Worm (Caenorhabditis elegans) whole organism, L4 larva: ENCODE measurements around the gene F10C1.3.
A peak's percentile ranks its signal among the peaks of the same experiment; 100 is the strongest.

ENCODE experiments used
- ceh-44 ChIP-seq: fragments of 200-800 bp; sonication (Bioruptor generic); IDR thresholded peaks from 2 replicates; pipeline ENCODE4 v1.3.6; 2022; ENCODE audit warnings: missing genetic modification reagents, missing genetic modification characterization, missing compliant biosample characterization
- daf-12 ChIP-seq: fragments of 150-350 bp; optimal IDR thresholded peaks from 2 replicates; lab custom pipeline; 2014; ENCODE audit warnings: missing biosample characterization, missing genetic modification reagents, missing genetic modification characterization
- egl-27 ChIP-seq: sonication (generic microtip); optimal IDR thresholded peaks from 3 replicates; lab custom pipeline; 2017; ENCODE audit warnings: missing biosample characterization, missing genetic modification reagents, missing genetic modification characterization
- lin-38 ChIP-seq: fragments of 200-800 bp; sonication (Bioruptor generic); IDR thresholded peaks from 2 replicates; pipeline ENCODE4 v1.3.6; 2022; ENCODE audit warnings: missing genetic modification reagents, missing genetic modification characterization, missing compliant biosample characterization
- lin-39 ChIP-seq: fragments of 150-350 bp; optimal IDR thresholded peaks from 2 replicates; lab custom pipeline; 2014; ENCODE audit warnings: missing biosample characterization, missing genetic modification reagents, missing genetic modification characterization
- lsy-2 ChIP-seq, 2 experiments: fragments of 150-350 bp in 1 of 2; sonication (generic microtip) in 1 of 2; optimal IDR thresholded peaks; 2 replicates each; lab custom pipeline; 2014 to 2017; ENCODE audit warnings: missing biosample characterization in 2 of 2, missing genetic modification characterization in 2 of 2
- mxl-2 ChIP-seq: fragments of 200-800 bp; sonication (Bioruptor generic); conservative IDR thresholded peaks from 2 replicates; pipeline ENCODE4 v1.3.6; 2022; ENCODE audit warnings: missing genetic modification reagents, missing genetic modification characterization, missing compliant biosample characterization
- nhr-111 ChIP-seq: fragments of 200-800 bp; sonication (Bioruptor generic); optimal IDR thresholded peaks from 2 replicates; lab custom pipeline; 2018; ENCODE audit warnings: mild to moderate bottlenecking, missing genetic modification characterization, missing compliant biosample characterization
- nhr-28 ChIP-seq: fragments of 150-350 bp; optimal IDR thresholded peaks from 2 replicates; lab custom pipeline; 2014; ENCODE audit warnings: missing biosample characterization, missing genetic modification characterization
- sdz-12 ChIP-seq: fragments of 200-800 bp; sonication (Bioruptor generic); optimal IDR thresholded peaks from 2 replicates; lab custom pipeline; 2018; ENCODE audit warnings: mild to moderate bottlenecking, missing genetic modification characterization, missing compliant biosample characterization
- spr-1 ChIP-seq: sonication (generic microtip); optimal IDR thresholded peaks from 2 replicates; lab custom pipeline; 2016; ENCODE audit warnings: mild to moderate bottlenecking, missing genetic modification characterization, missing compliant biosample characterization
- unc-39 ChIP-seq: sonication (generic microtip); optimal IDR thresholded peaks from 2 replicates; lab custom pipeline; 2017; ENCODE audit warnings: missing biosample characterization, missing genetic modification characterization
- unc-62 ChIP-seq, 3 experiments: fragments of 150-350 bp in 1 of 3; sonication (generic microtip); optimal IDR thresholded peaks in 2 of 3; peaks in 1 of 3; 1 replicate in 1 of 3; 2 replicates in 2 of 3; lab custom pipeline; 2014 to 2017; ENCODE audit warnings: missing biosample characterization in 3 of 3, missing genetic modification characterization in 3 of 3, missing genetic modification reagents in 3 of 3, missing genotype in 1 of 3
- zag-1 ChIP-seq: fragments of 150-350 bp; optimal IDR thresholded peaks from 2 replicates; lab custom pipeline; 2014; ENCODE audit warnings: missing biosample characterization, missing genetic modification characterization

DNA sequence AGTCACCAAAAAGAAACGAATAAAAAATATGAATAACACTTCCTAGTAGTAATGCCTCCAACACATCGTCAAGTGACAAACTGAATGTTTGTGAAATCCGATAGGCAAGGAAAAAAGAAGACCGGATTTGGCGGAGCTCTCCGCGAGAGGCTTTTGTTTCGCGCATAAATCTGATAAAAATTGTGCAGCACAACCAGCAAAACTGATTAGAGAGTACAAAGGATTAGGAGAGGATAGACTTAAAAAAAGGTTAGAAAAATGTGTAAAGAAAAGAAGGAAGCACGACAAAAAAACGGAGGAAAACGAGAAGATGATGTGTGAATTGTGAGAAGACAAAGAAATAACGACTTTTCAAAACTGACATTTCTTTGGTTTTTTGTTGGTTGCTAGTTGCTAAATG is 29.8 kb downstream of the F10C1.3 start, which contains the start of gene rab-3:
- TF ChIP-seq lsy-2 (tag; optimal IDR thresholded peaks at IDR 0.05; lab: Kevin White, UChicago) (no peak), nhr-111 (no peak), unc-62 (GFP tag; optimal IDR thresholded peaks at IDR 0.05 in 1 of 2; lab: Kevin White, UChicago) (peak in 1 of 2 experiments; percentile 35), unc-62 (tag; optimal IDR thresholded peaks at IDR 0.05; lab: Kevin White, UChicago) (no peak), egl-27 (tag; lab: Kevin White, UChicago) (no peak), unc-39 (tag; lab: Kevin White, UChicago) (no peak), sdz-12 (GFP tag; lab: Kevin White, UChicago) (no peak), nhr-28 (tag; lab: Kevin White, UChicago) (no peak), zag-1 (tag; lab: Kevin White, UChicago) (no peak), lin-39 (tag; lab: Kevin White, UChicago) (no peak), spr-1 (tag; lab: Kevin White, UChicago) (no peak), lin-38 (GFP tag; lab: Robert Waterston, UW) (no peak), mxl-2 (GFP tag; lab: Robert Waterston, UW) (no peak), daf-12 (tag; lab: Kevin White, UChicago) (no peak), ceh-44 (no peak)
